Fruit fly (Drosophila melanogaster): ENCODE data around the gene Atet.

The Atet gene

DNA sequence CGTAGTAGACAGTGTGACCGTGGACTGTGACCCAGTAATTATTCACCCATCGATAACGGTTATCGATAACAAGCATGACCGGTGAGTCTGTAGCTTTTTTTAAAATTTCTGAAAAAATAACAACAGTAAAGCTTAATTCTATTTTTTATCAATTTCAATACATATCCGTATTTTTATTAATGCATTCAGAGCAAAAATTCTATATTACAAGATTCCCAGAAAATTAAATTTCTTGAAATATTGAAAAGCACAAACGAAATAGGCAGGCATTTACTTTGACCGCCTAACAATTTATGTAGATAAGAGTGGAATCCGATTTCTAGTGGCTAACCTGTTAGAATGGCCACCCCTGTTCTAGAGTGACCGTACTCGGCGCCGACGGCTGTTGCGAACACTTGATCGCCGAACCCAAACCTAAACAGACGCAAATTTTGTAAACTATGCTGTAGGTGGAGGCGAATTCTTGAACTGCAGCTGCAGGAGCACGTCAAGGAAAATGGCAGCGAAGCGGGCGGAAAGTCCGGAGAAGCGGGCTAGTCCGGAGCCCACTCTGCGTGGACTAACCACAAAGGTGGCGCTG, 60.2 kb downstream of the Atet start, which contains the start of gene CG3652 (continued):
- TF ChIP-seq Dref (GFP tag; IDR thresholded peaks at IDR 0.05) (peak; percentile 75), hth (optimal IDR thresholded peaks at IDR 0.05) (no peak), CG14860 (GFP tag; IDR thresholded peaks at IDR 0.05; ENCODE audit: partially characterized antibody) (no peak), Stat92E (GFP tag; optimal IDR thresholded peaks at IDR 0.05) (no peak), CG17612 (GFP tag; IDR thresholded peaks at IDR 0.05) (no peak), CG18619 (GFP tag; optimal IDR thresholded peaks at IDR 0.05) (no peak), CG17829 (tag; optimal IDR thresholded peaks at IDR 0.05) (peak; percentile 31), kni (GFP tag; optimal IDR thresholded peaks at IDR 0.05) (no peak), ATbp (GFP tag; optimal IDR thresholded peaks at IDR 0.05) (no peak), scrt (GFP tag; optimal IDR thresholded peaks at IDR 0.05) (no peak), CG7987 (GFP tag; optimal IDR thresholded peaks at IDR 0.05) (no peak), CG10543 (GFP tag; optimal IDR thresholded peaks at IDR 0.05) (no peak), CG2889 (GFP tag; IDR thresholded peaks at IDR 0.05) (no peak), sqz (GFP tag; optimal IDR thresholded peaks at IDR 0.05) (no peak), stwl (tag; optimal IDR thresholded peaks at IDR 0.05) (peak; percentile 38), HmgZ (tag; optimal IDR thresholded peaks at IDR 0.05) (no peak), CG9797 (GFP tag; optimal IDR thresholded peaks at IDR 0.05) (peak; percentile 78), CG15696 (tag; optimal IDR thresholded peaks at IDR 0.05) (no peak), CG3838 (GFP tag; optimal IDR thresholded peaks at IDR 0.05) (peak; percentile 23), CG13624 (GFP tag; optimal IDR thresholded peaks at IDR 0.05) (no peak), MESR4 (GFP tag; optimal IDR thresholded peaks at IDR 0.05) (peak; percentile 54), CkIIα-i1 (GFP tag; IDR thresholded peaks at IDR 0.05) (no peak), CG32772 (GFP tag; IDR thresholded peaks at IDR 0.05) (0 out of 2 replicates have a peak, but pooled peaks have one; percentile 8), croc (GFP tag; conservative IDR thresholded peaks at IDR 0.05) (no peak), vfl (GFP tag; optimal IDR thresholded peaks at IDR 0.05) (peak; percentile 9), Mad (GFP tag; optimal IDR thresholded peaks at IDR 0.05) (no peak), MBD-R2 (GFP tag; IDR thresholded peaks at IDR 0.05) (peak; percentile 55), YL-1 (GFP tag; optimal IDR thresholded peaks at IDR 0.05) (peak; percentile 61), Dip2 (GFP tag; IDR thresholded peaks at IDR 0.05) (no peak), Doc2 (GFP tag; IDR thresholded peaks at IDR 0.05) (no peak), oc (tag; optimal IDR thresholded peaks at IDR 0.05) (no peak), Nf-YB (GFP tag; optimal IDR thresholded peaks at IDR 0.05) (no peak), Aef1 (GFP tag; IDR thresholded peaks at IDR 0.05) (no peak), sens (GFP tag) (peak; percentile 87), lov (optimal IDR thresholded peaks at IDR 0.05) (no peak), lov (GFP tag; IDR thresholded peaks at IDR 0.05) (no peak), CG1024 (GFP tag; IDR thresholded peaks at IDR 0.05) (no peak), zen2 (GFP tag; IDR thresholded peaks at IDR 0.05; ENCODE audit: partially characterized antibody) (no peak), Drgx (GFP tag; IDR thresholded peaks at IDR 0.05) (no peak), CG7271 (tag; optimal IDR thresholded peaks at IDR 0.05) (no peak), HLH3B (GFP tag; IDR thresholded peaks at IDR 0.05) (no peak), bab2 (GFP tag; optimal IDR thresholded peaks at IDR 0.05) (peak; percentile 23), gem (tag; optimal IDR thresholded peaks at IDR 0.05) (no peak), CG1792 (GFP tag; optimal IDR thresholded peaks at IDR 0.05) (no peak), fd102C (GFP tag; optimal IDR thresholded peaks at IDR 0.05) (no peak), emc (GFP tag; optimal IDR thresholded peaks at IDR 0.05) (no peak), peb (GFP tag; IDR thresholded peaks at IDR 0.05) (no peak), btn (GFP tag; optimal IDR thresholded peaks at IDR 0.05) (no peak), CG4707 (GFP tag; optimal IDR thresholded peaks at IDR 0.05) (no peak), amos (GFP tag; IDR thresholded peaks at IDR 0.05; ENCODE audit: partially characterized antibody) (peak; percentile 43), CG7556 (GFP tag; optimal IDR thresholded peaks at IDR 0.05) (no peak)

Measured in whole organism, embryonic.